Worm (Caenorhabditis elegans): ENCODE data around the gene rab-30.

rab-30 gene

ce11 chrIII:10600894-10601293 is 40.5 kb downstream of the rab-30 start:
- TF ChIP-seq nhr-23 (tag; optimal IDR thresholded peaks at IDR 0.05) (no peak), sma-9 (GFP tag; optimal IDR thresholded peaks at IDR 0.05) (peak; percentile 12), sma-9 (tag; optimal IDR thresholded peaks at IDR 0.05) (no peak)

ce11 chrIII:10603248-10603647 is 42.9 kb downstream of the rab-30 start, which contains the start of gene Y39A1A.2:
Gene Y39A1A.2 (minus strand): TSS chrIII:10603566.
- TF ChIP-seq elt-1 (tag; optimal IDR thresholded peaks at IDR 0.05) = no peak
- no peak for TF ChIP-seq ztf-4 (tag; optimal IDR thresholded peaks at IDR 0.05)
- TF ChIP-seq skn-1 (tag; optimal IDR thresholded peaks at IDR 0.05) = no peak
- no peak for TF ChIP-seq nhr-11 (tag; optimal IDR thresholded peaks at IDR 0.05)
- no peak for TF ChIP-seq unc-55 (GFP tag; optimal IDR thresholded peaks at IDR 0.05)
- no peak for TF ChIP-seq F13H6.1 (tag; optimal IDR thresholded peaks at IDR 0.05)
- TF ChIP-seq dmd-4 (tag; optimal IDR thresholded peaks at IDR 0.05) = no peak
- TF ChIP-seq peb-1 (tag; optimal IDR thresholded peaks at IDR 0.05) = no peak
- no peak for TF ChIP-seq sma-9 (GFP tag; optimal IDR thresholded peaks at IDR 0.05)
- no peak for TF ChIP-seq sma-9 (tag; optimal IDR thresholded peaks at IDR 0.05)
- no peak for TF ChIP-seq mbf-1 (tag; optimal IDR thresholded peaks at IDR 0.05)
- TF ChIP-seq nhr-129 (tag; optimal IDR thresholded peaks at IDR 0.05) = no peak
- no peak for TF ChIP-seq ztf-11 (tag; optimal IDR thresholded peaks at IDR 0.05)
- TF ChIP-seq lin-11 (tag; optimal IDR thresholded peaks at IDR 0.05) = no peak
- no peak for TF ChIP-seq sem-4 (tag; optimal IDR thresholded peaks at IDR 0.05)
- no peak for TF ChIP-seq nhr-6 (tag; optimal IDR thresholded peaks at IDR 0.05)
- TF ChIP-seq ceh-82 (tag; optimal IDR thresholded peaks at IDR 0.05) = no peak
- TF ChIP-seq sma-3 (GFP tag; optimal IDR thresholded peaks at IDR 0.05) = no peak

- TF ChIP-seq C34F6.9 (tag; optimal IDR thresholded peaks at IDR 0.05) (peak; percentile 18), nhr-129 (tag; optimal IDR thresholded peaks at IDR 0.05) (peak; percentile 32), lsy-2 (tag; optimal IDR thresholded peaks at IDR 0.05) (peak in 1 of 2 experiments; percentile 23), unc-55 (GFP tag; optimal IDR thresholded peaks at IDR 0.05) (peak; percentile 6), sem-4 (tag; optimal IDR thresholded peaks at IDR 0.05) (no peak), fos-1 (tag; optimal IDR thresholded peaks at IDR 0.05) (no peak), lin-11 (tag; optimal IDR thresholded peaks at IDR 0.05) (peak; percentile 55), nhr-21 (tag; optimal IDR thresholded peaks at IDR 0.05) (peak; percentile 45)
Observed at ce11 chrIII:10604325-10604724, 43.9 kb downstream of the rab-30 start.

ce11 chrIII:10605049-10605448 is 44.7 kb downstream of the rab-30 start, which contains the start of gene rabx-5:
Gene rabx-5 (plus strand): TSS chrIII:10605349.
- TF ChIP-seq ztf-4 (tag; optimal IDR thresholded peaks at IDR 0.05) (no peak), nhr-129 (tag; optimal IDR thresholded peaks at IDR 0.05) (no peak), nhr-23 (tag; optimal IDR thresholded peaks at IDR 0.05) (no peak), alr-1 (tag; optimal IDR thresholded peaks at IDR 0.05) (no peak), nhr-6 (tag; optimal IDR thresholded peaks at IDR 0.05) (no peak), mbf-1 (tag; optimal IDR thresholded peaks at IDR 0.05) (no peak), peb-1 (tag; optimal IDR thresholded peaks at IDR 0.05) (no peak), gmeb-1 (tag; optimal IDR thresholded peaks at IDR 0.05) (no peak), unc-39 (tag; optimal IDR thresholded peaks at IDR 0.05) (no peak), C34F6.9 (tag; optimal IDR thresholded peaks at IDR 0.05) (no peak), nhr-77 (tag; optimal IDR thresholded peaks at IDR 0.05) (no peak), blmp-1 (tag; optimal IDR thresholded peaks at IDR 0.05; ENCODE audit: insufficient read depth) (no peak), ceh-82 (tag; optimal IDR thresholded peaks at IDR 0.05) (no peak), crh-2 (tag; optimal IDR thresholded peaks at IDR 0.05) (no peak), fos-1 (tag; optimal IDR thresholded peaks at IDR 0.05) (no peak)

ce11 chrIII:10608161-10608560 is 47.8 kb downstream of the rab-30 start:
- TF ChIP-seq ZK546.5 (tag; optimal IDR thresholded peaks at IDR 0.05) (no peak), lsy-2 (tag; optimal IDR thresholded peaks at IDR 0.05) (peak in 1 of 2 experiments; percentile 24), unc-55 (GFP tag; optimal IDR thresholded peaks at IDR 0.05) (peak; percentile 62), lin-13 (GFP tag; optimal IDR thresholded peaks at IDR 0.05) (peak; percentile 7), C34F6.9 (tag; optimal IDR thresholded peaks at IDR 0.05) (peak; percentile 75), crh-2 (tag; optimal IDR thresholded peaks at IDR 0.05) (peak; percentile 29), R02D3.7 (tag; optimal IDR thresholded peaks at IDR 0.05) (no peak)

ce11 chrIII:10612333-10612732 is 51.9 kb downstream of the rab-30 start, which contains the start of gene Y39A1A.24:
Gene Y39A1A.24 (plus strand): TSS chrIII:10612633.
- TF ChIP-seq gmeb-1 (tag; optimal IDR thresholded peaks at IDR 0.05) = no peak
